Fruit fly (Drosophila melanogaster) whole organism, embryonic: Measurements from ENCODE around the gene Fas3.

Experiments
- Aef1 ChIP-seq: fragments of 200-800 bp; sonication (Bioruptor generic); IDR thresholded peaks from 3 replicates; pipeline ENCODE4 v1.3.6; 2022; ENCODE audit warnings: missing biosample characterization, missing genetic modification characterization
- CG10321 ChIP-seq: fragments of 200-800 bp; sonication (Bioruptor generic); IDR thresholded peaks from 2 replicates; pipeline ENCODE4 v1.3.6; 2022; ENCODE audit warnings: missing biosample characterization, missing genetic modification characterization
- CG12104 ChIP-seq: fragments of 200-800 bp; sonication (Bioruptor generic); optimal IDR thresholded peaks from 3 replicates; lab custom pipeline; 2016; ENCODE audit warnings: missing biosample characterization, missing genetic modification characterization
- CG13775 ChIP-seq: fragments of 200-800 bp; sonication (Bioruptor generic); optimal IDR thresholded peaks from 3 replicates; lab custom pipeline; 2017; ENCODE audit warnings: missing biosample characterization, mild to moderate bottlenecking, missing genetic modification characterization
- CG15269 ChIP-seq: fragments of 200-800 bp; sonication (Bioruptor generic); optimal IDR thresholded peaks from 2 replicates; lab custom pipeline; 2018; ENCODE audit warnings: missing biosample characterization, mild to moderate bottlenecking, missing genetic modification characterization, moderate library complexity
- CG15479 ChIP-seq: fragments of 200-800 bp; sonication (Bioruptor generic); optimal IDR thresholded peaks from 3 replicates; lab custom pipeline; 2019; ENCODE audit warnings: missing biosample characterization, mild to moderate bottlenecking, missing genetic modification characterization, moderate library complexity
- CG15696 ChIP-seq: fragments of 200-800 bp; sonication (Bioruptor generic); optimal IDR thresholded peaks from 2 replicates; lab custom pipeline; 2019; ENCODE audit warnings: missing biosample characterization, mild to moderate bottlenecking, missing genetic modification characterization, moderate library complexity
- CG1602 ChIP-seq: fragments of 200-800 bp; sonication (Bioruptor generic); optimal IDR thresholded peaks from 3 replicates; lab custom pipeline; 2016; ENCODE audit warnings: missing biosample characterization, missing genetic modification characterization
- CG17186 ChIP-seq: fragments of 200-800 bp; sonication (Bioruptor generic); optimal IDR thresholded peaks from 3 replicates; lab custom pipeline; 2017; ENCODE audit warnings: missing biosample characterization, missing genetic modification reagents, missing genetic modification characterization
- CG17328 ChIP-seq: fragments of 200-800 bp; sonication (Bioruptor generic); IDR thresholded peaks from 2 replicates; pipeline ENCODE4 v1.3.6; 2022; ENCODE audit warnings: missing biosample characterization, missing genetic modification characterization
- CG17385 ChIP-seq: fragments of 200-800 bp; sonication (Bioruptor generic); optimal IDR thresholded peaks from 3 replicates; lab custom pipeline; 2018; ENCODE audit warnings: missing biosample characterization, mild to moderate bottlenecking, missing genetic modification characterization
- CG3407 ChIP-seq: fragments of 200-800 bp; sonication (Bioruptor generic); optimal IDR thresholded peaks from 2 replicates; lab custom pipeline; 2018; ENCODE audit warnings: missing biosample characterization, mild to moderate bottlenecking, missing genetic modification characterization
- CG34224 ChIP-seq: fragments of 200-800 bp; sonication (Bioruptor generic); IDR thresholded peaks from 3 replicates; pipeline ENCODE4 v1.3.6; 2022; ENCODE audit warnings: missing biosample characterization, missing genetic modification characterization; ENCODE audit not compliant: partially characterized antibody
- CG4360 ChIP-seq: fragments of 200-800 bp; sonication (Bioruptor generic); IDR thresholded peaks from 2 replicates; pipeline ENCODE4 v1.3.6; 2022; ENCODE audit warnings: missing biosample characterization, missing genetic modification characterization
- CG4617 ChIP-seq: fragments of 200-800 bp; sonication (Bioruptor generic); optimal IDR thresholded peaks from 3 replicates; lab custom pipeline; 2016; ENCODE audit warnings: missing biosample characterization, missing genetic modification characterization, borderline replicate concordance
- CG9932 ChIP-seq: fragments of 200-800 bp; sonication (Bioruptor generic); IDR thresholded peaks from 2 replicates; pipeline ENCODE4 v1.3.6; 2022; ENCODE audit warnings: missing biosample characterization, missing genetic modification characterization
- CTCF ChIP-seq: fragments of 200-800 bp; sonication (Bioruptor generic); optimal IDR thresholded peaks from 2 replicates; lab custom pipeline; 2017; ENCODE audit warnings: missing biosample characterization, mild to moderate bottlenecking, missing genetic modification characterization, moderate library complexity
- D19A ChIP-seq: fragments of 200-800 bp; optimal IDR thresholded peaks from 3 replicates; lab custom pipeline; 2019; ENCODE audit warnings: missing biosample characterization, mild to moderate bottlenecking, missing genetic modification characterization, moderate library complexity
- D19B ChIP-seq: fragments of 200-800 bp; sonication (Bioruptor generic); optimal IDR thresholded peaks from 2 replicates; lab custom pipeline; 2017; ENCODE audit warnings: missing biosample characterization, mild to moderate bottlenecking, missing genetic modification characterization
- Dad ChIP-seq: fragments of 200-800 bp; sonication (Bioruptor generic); optimal IDR thresholded peaks from 3 replicates; lab custom pipeline; 2016; ENCODE audit warnings: missing biosample characterization, missing genetic modification characterization
- Deaf1 ChIP-seq: fragments of 200-800 bp; optimal IDR thresholded peaks from 3 replicates; lab custom pipeline; 2019; ENCODE audit warnings: missing biosample characterization, mild to moderate bottlenecking, missing genetic modification characterization, moderate library complexity
- Gsc ChIP-seq: fragments of 200-800 bp; sonication (Bioruptor generic); IDR thresholded peaks from 2 replicates; pipeline ENCODE4 v1.3.6; 2022; ENCODE audit warnings: missing biosample characterization, missing genetic modification characterization
- H15 ChIP-seq: fragments of 200-800 bp; sonication (Bioruptor generic); IDR thresholded peaks from 3 replicates; pipeline ENCODE4 v1.3.6; 2022; ENCODE audit warnings: missing biosample characterization, missing genetic modification characterization
- Hsf ChIP-seq: fragments of 200-800 bp; sonication (Bioruptor generic); optimal IDR thresholded peaks from 3 replicates; lab custom pipeline; 2016; ENCODE audit warnings: missing biosample characterization, missing genetic modification characterization
- Kr ChIP-seq: fragments of 200-800 bp; sonication (Bioruptor generic); optimal IDR thresholded peaks from 2 replicates; lab custom pipeline; 2017; ENCODE audit warnings: missing biosample characterization, mild to moderate bottlenecking, missing genetic modification characterization
- Mes4 ChIP-seq: fragments of 200-800 bp; sonication (Bioruptor generic); optimal IDR thresholded peaks from 2 replicates; lab custom pipeline; 2016; ENCODE audit warnings: missing biosample characterization, missing genetic modification characterization
- TFAM ChIP-seq: fragments of 200-800 bp; sonication (Bioruptor generic); optimal IDR thresholded peaks from 2 replicates; lab custom pipeline; 2017; ENCODE audit warnings: missing biosample characterization, missing genetic modification characterization, inconsistent platforms
- Xrp1 ChIP-seq: fragments of 200-800 bp; sonication (Bioruptor generic); IDR thresholded peaks from 2 replicates; pipeline ENCODE4 v1.3.6; 2022; ENCODE audit warnings: missing biosample characterization, missing genetic modification characterization
- abd-A ChIP-seq: fragments of 200-800 bp; sonication (Bioruptor generic); optimal IDR thresholded peaks from 3 replicates; lab custom pipeline; 2019; ENCODE audit warnings: missing biosample characterization, mild to moderate bottlenecking, missing genetic modification characterization, moderate library complexity
- ara ChIP-seq: fragments of 200-800 bp; sonication (Bioruptor generic); IDR thresholded peaks from 2 replicates; pipeline ENCODE4 v1.3.6; 2022; ENCODE audit warnings: missing biosample characterization, missing genetic modification characterization
- btn ChIP-seq: fragments of 200-800 bp; sonication (Bioruptor generic); optimal IDR thresholded peaks from 2 replicates; lab custom pipeline; 2016; ENCODE audit warnings: missing biosample characterization, missing genetic modification characterization
- dm ChIP-seq: fragments of 200-800 bp; sonication (Bioruptor generic); optimal IDR thresholded peaks from 3 replicates; lab custom pipeline; 2016; ENCODE audit warnings: missing biosample characterization, missing genetic modification characterization
- dmrt99B ChIP-seq: fragments of 200-800 bp; sonication (Bioruptor generic); optimal IDR thresholded peaks from 2 replicates; lab custom pipeline; 2018; ENCODE audit warnings: missing biosample characterization, mild to moderate bottlenecking, missing genetic modification characterization, moderate library complexity
- exex ChIP-seq: fragments of 200-800 bp; sonication (Bioruptor generic); optimal IDR thresholded peaks from 4 replicates; lab custom pipeline; 2018; ENCODE audit warnings: missing biosample characterization, mild to moderate bottlenecking, missing genetic modification characterization, moderate library complexity
- fd102C ChIP-seq: fragments of 200-800 bp; sonication (Bioruptor generic); optimal IDR thresholded peaks from 2 replicates; lab custom pipeline; 2018; ENCODE audit warnings: missing biosample characterization, mild to moderate bottlenecking, missing genetic modification characterization, moderate library complexity
- fd64A ChIP-seq: fragments of 200-800 bp; sonication (Bioruptor generic); optimal IDR thresholded peaks from 3 replicates; lab custom pipeline; 2018; ENCODE audit warnings: missing biosample characterization, mild to moderate bottlenecking, missing genetic modification characterization
- fu2 ChIP-seq: fragments of 200-800 bp; sonication (Bioruptor generic); optimal IDR thresholded peaks from 2 replicates; lab custom pipeline; 2016; ENCODE audit warnings: missing biosample characterization, missing genetic modification characterization
- grau ChIP-seq: fragments of 200-800 bp; optimal IDR thresholded peaks from 3 replicates; lab custom pipeline; 2019; ENCODE audit warnings: missing biosample characterization, mild to moderate bottlenecking, missing genetic modification characterization, moderate library complexity
- grn ChIP-seq: fragments of 200-800 bp; sonication (Bioruptor generic); optimal IDR thresholded peaks from 3 replicates; lab custom pipeline; 2017; ENCODE audit warnings: missing biosample characterization, missing genetic modification characterization
- gt ChIP-seq: fragments of 200-800 bp; sonication (Bioruptor generic); IDR thresholded peaks from 2 replicates; pipeline ENCODE4 v1.3.6; 2022; ENCODE audit warnings: missing biosample characterization, missing genetic modification characterization
- hb ChIP-seq: fragments of 200-800 bp; sonication (Bioruptor generic); IDR thresholded peaks from 3 replicates; pipeline ENCODE4 v1.3.6; 2022; ENCODE audit warnings: missing biosample characterization, missing genetic modification characterization; ENCODE audit not compliant: partially characterized antibody
- her ChIP-seq: fragments of 200-800 bp; sonication (Bioruptor generic); optimal IDR thresholded peaks from 2 replicates; lab custom pipeline; 2016; ENCODE audit warnings: missing biosample characterization, missing genetic modification characterization
- hkb ChIP-seq, 2 experiments: fragments of 200-800 bp in 1 of 2; fragments of >200 bp in 1 of 2; sonication (Bioruptor generic) in 1 of 2; IDR thresholded peaks in 1 of 2; optimal IDR thresholded peaks in 1 of 2; 2 replicates each; pipeline versions ENCODE4 v1.3.6 to Lab custom; 2017 to 2022; ENCODE audit warnings: missing biosample characterization in 1 of 2, missing genetic modification characterization in 1 of 2
- insv ChIP-seq, 2 experiments: fragments of 200-800 bp; sonication (Bioruptor generic); optimal IDR thresholded peaks; 3 replicates each; lab custom pipeline; 2016 to 2018; ENCODE audit warnings: missing biosample characterization in 2 of 2, missing genetic modification characterization in 2 of 2
- jigr1 ChIP-seq: fragments of 200-800 bp; sonication (Bioruptor generic); IDR thresholded peaks from 3 replicates; pipeline ENCODE4 v1.3.6; 2022; ENCODE audit warnings: missing biosample characterization, missing genetic modification characterization
- jing ChIP-seq: fragments of 200-800 bp; sonication (Bioruptor generic); optimal IDR thresholded peaks from 2 replicates; lab custom pipeline; 2018; ENCODE audit warnings: missing biosample characterization, mild to moderate bottlenecking, missing genetic modification characterization
- mam ChIP-seq: fragments of 200-800 bp; sonication (Bioruptor generic); optimal IDR thresholded peaks from 3 replicates; lab custom pipeline; 2016; ENCODE audit warnings: missing biosample characterization, missing genetic modification characterization
- nmo ChIP-seq: fragments of 200-800 bp; sonication (Bioruptor generic); optimal IDR thresholded peaks from 2 replicates; lab custom pipeline; 2018; ENCODE audit warnings: missing biosample characterization, mild to moderate bottlenecking, missing genetic modification characterization, moderate library complexity
- salm ChIP-seq: fragments of 200-800 bp; sonication (Bioruptor generic); optimal IDR thresholded peaks from 2 replicates; lab custom pipeline; 2018; ENCODE audit warnings: missing biosample characterization, mild to moderate bottlenecking, missing genetic modification characterization
- tgo ChIP-seq: fragments of 200-800 bp; sonication (Bioruptor generic); IDR thresholded peaks from 3 replicates; pipeline ENCODE4 v1.3.6; 2022; ENCODE audit warnings: missing biosample characterization, missing genetic modification characterization
- twi ChIP-seq: fragments of 200-800 bp; optimal IDR thresholded peaks from 2 replicates; lab custom pipeline; 2019; ENCODE audit warnings: missing biosample characterization, mild to moderate bottlenecking, missing genetic modification characterization, moderate library complexity
- unc-4 ChIP-seq: fragments of 200-800 bp; sonication (Bioruptor generic); IDR thresholded peaks from 2 replicates; pipeline ENCODE4 v1.3.6; 2022; ENCODE audit warnings: missing biosample characterization, missing genetic modification characterization; ENCODE audit not compliant: partially characterized antibody

Fas3 gene

DNA sequence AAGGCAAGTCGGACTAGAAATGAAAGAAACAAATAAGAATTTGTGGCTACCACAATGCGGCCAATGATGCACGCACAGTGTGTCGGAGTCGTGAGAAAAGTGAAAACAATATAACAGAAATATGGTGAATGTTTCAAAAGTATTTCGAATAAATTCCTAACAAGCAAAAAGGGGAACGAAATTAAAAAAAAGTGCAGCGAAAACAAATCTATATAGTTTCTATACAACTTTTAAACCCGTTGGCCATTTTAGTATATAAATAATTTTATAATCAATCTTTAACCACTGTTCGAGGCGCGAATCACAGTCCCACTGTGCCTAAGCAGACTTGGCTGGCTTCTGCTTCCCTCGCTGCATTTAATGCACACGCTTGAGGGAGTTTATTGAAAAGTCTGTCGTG lies 25.3 kb downstream of the Fas3 start (continued):
- no peak for TF ChIP-seq H15 (GFP tag; lab: Robert Waterston, UW)
- no peak for TF ChIP-seq ara (GFP tag; lab: Robert Waterston, UW)
- TF ChIP-seq Gsc (GFP tag; lab: Robert Waterston, UW), result no peak
- peak; percentile 42 for TF ChIP-seq D19A
- no peak for TF ChIP-seq Mes4 (GFP tag; lab: Kevin White, UChicago)
- peak; percentile 72 for TF ChIP-seq dmrt99B (tag; lab: Kevin White, UChicago)
- peak; percentile 12 for TF ChIP-seq CG1602
- no peak for TF ChIP-seq Kr (GFP tag; lab: Kevin White, UChicago)
- TF ChIP-seq grau, result peak; percentile 28
- no peak for TF ChIP-seq salm (tag; lab: Kevin White, UChicago)
- no peak for TF ChIP-seq btn (GFP tag; lab: Kevin White, UChicago)
- TF ChIP-seq CG4360 (GFP tag; lab: Robert Waterston, UW), result no peak
- no peak for TF ChIP-seq jigr1 (GFP tag; lab: Robert Waterston, UW)
- TF ChIP-seq Xrp1 (GFP tag; lab: Robert Waterston, UW), result peak; percentile 69
- TF ChIP-seq her (GFP tag; lab: Kevin White, UChicago), result no peak
- TF ChIP-seq hkb (optimal IDR thresholded peaks at IDR 0.05; lab: Kevin White, UChicago), result no peak
- peak; percentile 52; the same call in 1 of the 2 replicates for TF ChIP-seq hkb (GFP tag; IDR thresholded peaks at IDR 0.05; lab: Robert Waterston, UW)
- no peak for TF ChIP-seq TFAM (GFP tag; lab: Kevin White, UChicago)
- no peak for TF ChIP-seq CTCF (GFP tag; lab: Kevin White, UChicago)
- no peak for TF ChIP-seq hb
- TF ChIP-seq fu2 (GFP tag; lab: Kevin White, UChicago), result no peak
- no peak for TF ChIP-seq grn (GFP tag; lab: Kevin White, UChicago)
- TF ChIP-seq abd-A (tag; lab: Kevin White, UChicago), result no peak
- TF ChIP-seq CG4617, result no peak
- TF ChIP-seq D19B, result no peak
- TF ChIP-seq fd64A, result no peak
- TF ChIP-seq Dad (GFP tag; lab: Kevin White, UChicago), result no peak
- no peak for TF ChIP-seq CG17186 (GFP tag; lab: Kevin White, UChicago)
- no peak for TF ChIP-seq unc-4 (GFP tag; lab: Robert Waterston, UW)
- no peak for TF ChIP-seq Aef1 (GFP tag; lab: Robert Waterston, UW)
- TF ChIP-seq exex, result no peak
- TF ChIP-seq CG9932 (GFP tag; lab: Robert Waterston, UW), result no peak
- no peak for TF ChIP-seq gt (GFP tag; lab: Robert Waterston, UW)
- TF ChIP-seq fd102C, result no peak
- no peak for TF ChIP-seq CG34224
- no peak for TF ChIP-seq CG12104 (GFP tag; lab: Kevin White, UChicago)
- TF ChIP-seq tgo (GFP tag; lab: Robert Waterston, UW), result peak; percentile 28; the same call in 1 of the 3 replicates
- no peak for TF ChIP-seq Deaf1 (tag; lab: Kevin White, UChicago)
- no peak for TF ChIP-seq CG10321
- peak; percentile 42; the same call in 1 of the 2 replicates for TF ChIP-seq CG17328
- peak; percentile 2 for TF ChIP-seq jing (GFP tag; lab: Kevin White, UChicago)
- peak; percentile 52 for TF ChIP-seq nmo (GFP tag; lab: Kevin White, UChicago)
- peak; percentile 26 for TF ChIP-seq CG15696 (tag; lab: Kevin White, UChicago)
- TF ChIP-seq dm (GFP tag; lab: Kevin White, UChicago), result no peak
- peak; percentile 33 for TF ChIP-seq CG3407 (GFP tag; lab: Kevin White, UChicago)
- TF ChIP-seq CG17385 (GFP tag; lab: Kevin White, UChicago), result peak; percentile 30
- peak; percentile 17 for TF ChIP-seq CG15269 (tag; lab: Kevin White, UChicago)
- TF ChIP-seq CG15479 (GFP tag; lab: Kevin White, UChicago), result no peak
- TF ChIP-seq mam (GFP tag; lab: Kevin White, UChicago), result no peak
- peak; percentile 18 for TF ChIP-seq CG13775 (GFP tag; lab: Kevin White, UChicago)
- TF ChIP-seq insv (GFP tag; optimal IDR thresholded peaks at IDR 0.05; lab: Kevin White, UChicago), result no peak
- TF ChIP-seq twi (tag; lab: Kevin White, UChicago), result no peak
- peak; percentile 18 for TF ChIP-seq Hsf (GFP tag; lab: Kevin White, UChicago)
